Worm (Caenorhabditis elegans) whole organism, midembryonic: Measurements from ENCODE around the gene nas-9.

Source experiments
- T22C8.4 ChIP-seq: fragments of 200-800 bp; sonication (Bioruptor generic); IDR thresholded peaks from 2 replicates; pipeline ENCODE4 v1.3.6; 2022; ENCODE audit warnings: missing genetic modification characterization, missing compliant biosample characterization
- cog-1 ChIP-seq: sonication (generic microtip); optimal IDR thresholded peaks from 2 replicates; lab custom pipeline; 2016; ENCODE audit warnings: missing genetic modification characterization, missing compliant biosample characterization
- flt-1 ChIP-seq: fragments of 200-800 bp; sonication (Bioruptor generic); IDR thresholded peaks from 2 replicates; pipeline ENCODE4 v1.3.6; 2022; ENCODE audit warnings: missing genetic modification characterization, missing compliant biosample characterization
- klf-2 ChIP-seq: fragments of 200-800 bp; sonication (Bioruptor generic); conservative IDR thresholded peaks from 2 replicates; pipeline ENCODE4 v1.3.6; 2022; ENCODE audit warnings: missing genetic modification reagents, missing genetic modification characterization, missing compliant biosample characterization
- med-1 ChIP-seq: sonication (generic microtip); optimal IDR thresholded peaks from 2 replicates; lab custom pipeline; 2017; ENCODE audit warnings: missing genetic modification characterization, mild to moderate bottlenecking, missing compliant biosample characterization, antibody characterized with exemption, missing genetic modification reagents; ENCODE audit not compliant: insufficient read depth
- ref-1 ChIP-seq: fragments of 200-800 bp; sonication (Bioruptor generic); conservative IDR thresholded peaks from 2 replicates; pipeline ENCODE4 v1.3.6; 2022; ENCODE audit warnings: missing genetic modification reagents, missing genetic modification characterization, missing compliant biosample characterization
- tab-1 ChIP-seq: fragments of 200-800 bp; sonication (Bioruptor generic); IDR thresholded peaks from 2 replicates; pipeline ENCODE4 v1.3.6; 2022; ENCODE audit warnings: missing genetic modification characterization, missing compliant biosample characterization
- ztf-23 ChIP-seq: fragments of 200-800 bp; sonication (Bioruptor generic); IDR thresholded peaks from 2 replicates; pipeline ENCODE4 v1.3.6; 2022; ENCODE audit warnings: missing genetic modification reagents, missing genetic modification characterization, missing compliant biosample characterization
- ztf-29 ChIP-seq: fragments of 200-800 bp; sonication (Bioruptor generic); IDR thresholded peaks from 2 replicates; pipeline ENCODE4 v1.3.6; 2022; ENCODE audit warnings: missing genetic modification reagents, missing genetic modification characterization, missing compliant biosample characterization

The nas-9 gene

DNA sequence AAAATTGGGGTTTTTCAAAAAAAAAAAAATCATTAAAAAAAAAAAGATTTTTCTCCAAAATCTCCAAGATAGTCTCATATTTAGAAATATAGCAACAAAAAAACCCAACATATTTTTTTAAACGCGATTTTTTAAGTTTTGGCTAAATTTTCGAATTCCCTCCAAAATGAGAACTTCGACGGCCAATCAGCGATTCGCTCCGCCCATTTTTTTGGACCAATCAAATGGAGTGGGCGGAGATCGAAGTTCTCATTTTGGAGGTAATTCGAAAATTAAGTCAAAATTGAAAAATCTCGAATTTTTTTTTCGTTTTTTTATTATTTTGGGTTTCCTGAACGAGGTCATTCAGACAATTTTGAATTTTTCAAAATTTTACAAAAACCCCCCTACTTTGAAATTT, 26.0 kb downstream of the nas-9 start:
- no peak for TF ChIP-seq T22C8.4 (GFP tag; lab: Robert Waterston, UW)
- TF ChIP-seq klf-2 (GFP tag; lab: Robert Waterston, UW): no peak

DNA sequence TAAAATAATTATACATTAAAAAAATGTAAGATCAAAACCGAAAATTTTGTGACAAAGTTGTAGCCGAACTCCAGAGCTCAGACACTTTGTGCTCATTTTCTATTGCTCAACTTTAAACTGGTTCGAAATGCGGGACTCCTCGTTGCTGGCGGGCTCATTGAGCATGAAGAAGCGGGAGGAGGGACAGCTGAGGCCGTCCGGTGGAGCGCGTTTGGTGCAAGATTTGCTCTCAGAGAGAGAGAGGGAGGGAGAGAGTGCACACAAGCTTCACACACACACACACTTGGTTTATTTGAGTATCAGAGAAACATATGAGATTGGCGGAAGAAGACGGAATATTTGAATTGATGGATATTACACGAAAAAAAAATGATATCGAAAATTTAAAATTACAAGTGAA, 29.2 kb downstream of the nas-9 start:
- TF ChIP-seq tab-1 (GFP tag; lab: Robert Waterston, UW): 0 out of 2 replicates have a peak, but pooled peaks have one; percentile 7
- TF ChIP-seq cog-1 (tag; lab: Kevin White, UChicago): peak; percentile 58
- TF ChIP-seq T22C8.4 (GFP tag; lab: Robert Waterston, UW): no peak
- peak; percentile 46; the same call in 1 of the 2 replicates for TF ChIP-seq flt-1 (GFP tag; lab: Robert Waterston, UW)

DNA sequence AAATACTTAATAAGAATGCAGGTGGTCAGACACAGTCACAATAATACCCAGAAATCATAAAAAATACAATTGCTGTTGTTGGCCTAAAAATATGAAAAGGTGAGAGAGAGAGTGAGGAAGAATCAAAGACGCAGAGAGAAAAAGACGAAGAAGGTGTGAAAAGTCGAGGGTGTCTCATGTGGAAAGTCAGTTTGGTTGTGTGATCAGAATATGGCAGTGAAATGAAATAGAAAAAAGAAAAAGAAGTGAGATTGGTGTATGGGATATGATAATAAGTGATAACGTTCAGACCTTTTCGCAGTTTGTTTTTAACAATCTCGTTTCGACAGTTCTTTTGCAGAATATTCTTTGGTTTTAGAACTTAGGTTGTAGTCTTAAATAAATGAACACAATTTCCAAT, 33.0 kb downstream of the nas-9 start:
- TF ChIP-seq flt-1 (GFP tag; lab: Robert Waterston, UW): no peak
- no peak for TF ChIP-seq cog-1 (tag; lab: Kevin White, UChicago)
- TF ChIP-seq ztf-23 (GFP tag; lab: Robert Waterston, UW): no peak
- no peak for TF ChIP-seq ztf-29 (GFP tag; lab: Robert Waterston, UW)
- no peak for TF ChIP-seq T22C8.4 (GFP tag; lab: Robert Waterston, UW)
- TF ChIP-seq klf-2 (GFP tag; lab: Robert Waterston, UW): no peak
- TF ChIP-seq tab-1 (GFP tag; lab: Robert Waterston, UW): no peak
- no peak for TF ChIP-seq ref-1 (GFP tag; lab: Robert Waterston, UW)
- no peak for TF ChIP-seq med-1

DNA sequence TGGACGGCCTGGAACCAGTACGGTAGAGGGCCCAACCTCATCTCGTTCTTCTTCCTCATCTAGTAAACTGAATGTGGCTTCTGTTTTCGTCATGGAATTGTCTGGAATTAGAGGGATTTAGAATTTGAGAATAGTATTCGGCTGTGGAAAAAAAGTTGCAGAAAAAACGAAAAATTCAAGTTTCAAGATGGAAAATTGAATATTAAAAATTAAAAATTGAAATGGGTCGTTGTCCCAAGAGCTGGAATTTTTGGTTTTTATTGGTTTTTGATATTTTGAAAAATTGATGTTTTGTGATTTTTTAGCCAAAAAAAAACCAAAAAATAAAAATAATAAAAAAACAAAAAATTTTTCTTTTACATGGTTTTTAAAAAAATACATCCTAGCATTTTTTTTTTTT, 34.0 kb downstream of the nas-9 start, which contains the start of gene R02F11.3:
TSS of gene R02F11.3 (minus strand) at position 101 of the 400 bp plus-strand sequence.
- TF ChIP-seq ref-1 (GFP tag; lab: Robert Waterston, UW) (no peak), cog-1 (tag; lab: Kevin White, UChicago) (no peak), tab-1 (GFP tag; lab: Robert Waterston, UW) (no peak), flt-1 (GFP tag; lab: Robert Waterston, UW) (no peak), med-1 (no peak), T22C8.4 (GFP tag; lab: Robert Waterston, UW) (no peak), ztf-29 (GFP tag; lab: Robert Waterston, UW) (no peak), klf-2 (GFP tag; lab: Robert Waterston, UW) (no peak), ztf-23 (GFP tag; lab: Robert Waterston, UW) (no peak)

DNA sequence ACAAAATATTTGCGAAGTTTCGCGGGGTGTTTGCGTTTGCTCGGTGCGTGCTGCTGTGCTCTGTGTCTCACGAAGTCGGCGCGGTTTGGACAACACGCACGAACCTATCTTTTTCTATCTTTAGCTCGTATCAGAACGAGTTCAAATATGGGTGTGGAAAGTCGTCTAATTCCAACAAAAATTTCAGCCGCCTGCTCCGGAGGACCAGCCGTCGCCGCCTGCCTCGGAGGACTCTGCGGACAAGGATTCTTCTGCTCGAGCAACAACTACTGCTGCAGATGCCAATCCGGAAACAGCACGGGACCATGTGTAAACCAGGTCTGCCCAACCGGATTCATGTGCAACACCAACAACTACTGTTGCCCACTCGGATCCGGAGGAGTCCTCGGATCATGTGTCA, 37.9 kb downstream of the nas-9 start:
- TF ChIP-seq ref-1 (GFP tag; lab: Robert Waterston, UW): no peak
- TF ChIP-seq cog-1 (tag; lab: Kevin White, UChicago): no peak
- TF ChIP-seq klf-2 (GFP tag; lab: Robert Waterston, UW): no peak
- TF ChIP-seq T22C8.4 (GFP tag; lab: Robert Waterston, UW): no peak
- TF ChIP-seq ztf-29 (GFP tag; lab: Robert Waterston, UW): no peak
- TF ChIP-seq med-1: no peak
- no peak for TF ChIP-seq tab-1 (GFP tag; lab: Robert Waterston, UW)
- no peak for TF ChIP-seq flt-1 (GFP tag; lab: Robert Waterston, UW)
- TF ChIP-seq ztf-23 (GFP tag; lab: Robert Waterston, UW): no peak

DNA sequence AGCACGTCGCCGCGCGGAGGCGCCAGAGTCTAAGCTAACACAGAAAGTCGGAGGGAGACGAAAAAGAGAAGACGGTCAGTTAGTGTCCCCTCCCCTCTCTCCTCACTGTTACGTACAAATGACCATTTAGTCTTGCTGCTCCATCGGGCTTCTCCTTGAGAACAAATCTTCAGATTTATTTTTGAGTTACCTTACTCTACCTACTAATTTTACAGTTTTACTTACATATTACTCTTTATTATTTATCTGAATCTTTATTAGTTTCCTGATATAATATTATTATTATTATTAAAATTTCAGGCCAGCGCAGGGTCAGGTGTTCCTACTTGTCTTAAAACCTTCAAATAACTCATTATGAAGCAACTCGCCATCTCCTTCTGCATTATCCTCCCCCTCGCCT, 39.0 kb downstream of the nas-9 start, which contains the start of gene R02F11.1:
TSS of gene R02F11.1 (plus strand) at position 301 of the 400 bp plus-strand sequence.
- TF ChIP-seq cog-1 (tag; lab: Kevin White, UChicago): no peak

DNA sequence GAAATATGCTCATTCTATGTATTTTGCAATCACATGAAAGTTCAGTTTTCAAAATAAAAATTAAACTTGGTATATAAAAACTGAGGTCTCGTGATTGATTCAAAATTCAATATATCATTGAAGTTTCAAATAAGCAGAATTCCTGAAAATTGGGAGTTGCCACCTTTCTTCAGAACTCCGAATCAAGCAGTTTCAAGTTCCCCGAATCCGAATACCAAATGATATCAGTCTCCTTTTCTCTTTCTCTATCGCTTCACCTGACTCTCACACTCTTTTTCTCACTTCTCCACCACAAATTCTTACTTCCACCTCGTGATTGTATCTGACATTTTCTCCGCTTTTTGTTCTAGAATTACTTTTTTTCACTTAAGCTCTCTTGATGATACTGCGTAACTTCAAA, 45.5 kb downstream of the nas-9 start, which contains the start of gene R02F11.2:
TSS of gene R02F11.2 (plus strand) at position 292 of the 400 bp plus-strand sequence.
- TF ChIP-seq ref-1 (GFP tag; lab: Robert Waterston, UW): no peak
- no peak for TF ChIP-seq ztf-29 (GFP tag; lab: Robert Waterston, UW)
- TF ChIP-seq klf-2 (GFP tag; lab: Robert Waterston, UW): no peak
- TF ChIP-seq cog-1 (tag; lab: Kevin White, UChicago): no peak
- TF ChIP-seq ztf-23 (GFP tag; lab: Robert Waterston, UW): no peak
- no peak for TF ChIP-seq flt-1 (GFP tag; lab: Robert Waterston, UW)
- TF ChIP-seq tab-1 (GFP tag; lab: Robert Waterston, UW): no peak
- TF ChIP-seq T22C8.4 (GFP tag; lab: Robert Waterston, UW): no peak
- no peak for TF ChIP-seq med-1

DNA sequence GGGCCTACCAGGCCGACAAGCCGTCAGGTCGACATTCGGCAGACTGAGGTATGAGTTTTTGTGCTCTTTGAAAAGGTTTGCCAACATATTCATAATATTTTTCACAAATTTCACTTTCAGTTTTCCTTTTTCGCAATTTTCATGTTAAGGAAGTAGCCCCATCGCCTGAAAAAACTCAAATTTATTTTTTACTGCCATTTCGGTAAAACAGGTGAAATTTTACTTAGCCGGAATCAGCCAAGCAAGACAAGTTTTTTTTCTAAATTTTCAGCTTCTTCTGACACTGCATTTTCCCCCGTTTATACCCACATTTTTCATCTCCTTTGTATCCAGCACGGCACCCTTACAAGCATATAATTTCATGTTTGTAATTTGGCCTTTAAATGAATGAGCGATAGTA, 48.2 kb downstream of the nas-9 start, which contains the start of gene R02F11.11:
TSS of gene R02F11.11 (plus strand) at position 301 of the 400 bp plus-strand sequence.
- no peak for TF ChIP-seq ztf-29 (GFP tag; lab: Robert Waterston, UW)
- TF ChIP-seq ref-1 (GFP tag; lab: Robert Waterston, UW): no peak
- TF ChIP-seq ztf-23 (GFP tag; lab: Robert Waterston, UW): no peak
- no peak for TF ChIP-seq med-1
- no peak for TF ChIP-seq cog-1 (tag; lab: Kevin White, UChicago)
- no peak for TF ChIP-seq T22C8.4 (GFP tag; lab: Robert Waterston, UW)
- TF ChIP-seq tab-1 (GFP tag; lab: Robert Waterston, UW): no peak
- no peak for TF ChIP-seq klf-2 (GFP tag; lab: Robert Waterston, UW)
- TF ChIP-seq flt-1 (GFP tag; lab: Robert Waterston, UW): no peak

DNA sequence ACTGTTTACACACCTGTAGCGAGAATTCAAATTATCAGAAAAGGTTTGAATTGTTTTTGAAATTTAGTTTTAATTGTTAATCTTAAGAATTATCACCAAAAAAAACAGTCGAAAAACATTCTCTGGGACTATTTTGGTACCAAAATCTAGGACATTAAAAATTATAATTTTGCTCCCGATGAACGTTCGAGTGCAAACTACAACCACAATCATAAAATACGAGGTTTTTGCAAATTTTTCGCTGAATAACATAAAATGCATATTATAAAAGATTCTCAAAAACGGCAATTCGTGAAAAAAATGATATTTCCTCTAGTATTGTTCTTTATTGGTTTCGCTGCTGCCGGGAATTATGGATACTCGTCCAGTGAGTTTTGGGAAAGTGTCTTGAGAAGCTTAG, 49.4 kb downstream of the nas-9 start, which contains the start of gene R02F11.12:
TSS of gene R02F11.12 (plus strand) at position 301 of the 400 bp plus-strand sequence.
- TF ChIP-seq flt-1 (GFP tag; lab: Robert Waterston, UW): no peak
- no peak for TF ChIP-seq ref-1 (GFP tag; lab: Robert Waterston, UW)

DNA sequence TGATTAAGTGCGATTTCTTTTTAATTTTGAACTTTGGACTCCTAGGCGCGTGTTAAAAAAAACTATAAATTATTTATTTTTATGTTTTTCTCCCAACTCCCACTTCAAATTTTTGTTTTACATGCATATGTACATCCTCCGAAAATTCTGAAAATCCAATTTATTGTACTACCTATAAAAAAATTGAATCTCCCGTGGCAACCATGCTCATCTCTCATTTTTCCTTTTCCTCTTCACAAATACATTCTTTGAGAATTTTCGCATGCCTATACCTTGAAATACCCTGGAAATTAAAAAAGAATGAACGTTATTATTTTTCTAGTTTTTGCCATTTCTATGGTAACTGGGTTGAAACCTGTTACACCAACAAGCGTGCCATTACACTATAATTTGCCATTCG, 51.0 kb downstream of the nas-9 start, which contains the start of gene R02F11.10:
TSS of gene R02F11.10 (plus strand) at position 301 of the 400 bp plus-strand sequence.
- TF ChIP-seq ref-1 (GFP tag; lab: Robert Waterston, UW) (no peak), med-1 (no peak), ztf-29 (GFP tag; lab: Robert Waterston, UW) (no peak), klf-2 (GFP tag; lab: Robert Waterston, UW) (no peak), cog-1 (tag; lab: Kevin White, UChicago) (no peak), ztf-23 (GFP tag; lab: Robert Waterston, UW) (no peak), T22C8.4 (GFP tag; lab: Robert Waterston, UW) (no peak), flt-1 (GFP tag; lab: Robert Waterston, UW) (no peak), tab-1 (GFP tag; lab: Robert Waterston, UW) (no peak)
